Fruit fly (Drosophila melanogaster) whole organism, prepupa: ENCODE measurements around the gene CG31176.

Experiments
- Blimp-1 ChIP-seq: fragments of 200-800 bp; sonication (Bioruptor generic); optimal IDR thresholded peaks from 3 replicates; lab custom pipeline; 2017; ENCODE audit warnings: missing biosample characterization, missing genetic modification characterization, mild to moderate bottlenecking, moderate library complexity, missing genetic modification reagents
- CG10631 ChIP-seq: fragments of 200-800 bp; sonication (Bioruptor generic); optimal IDR thresholded peaks from 2 replicates; lab custom pipeline; 2016; ENCODE audit warnings: missing biosample characterization, missing genetic modification characterization
- CG10669 ChIP-seq: fragments of 200-800 bp; sonication (Bioruptor generic); optimal IDR thresholded peaks from 3 replicates; lab custom pipeline; 2018; ENCODE audit warnings: missing biosample characterization, mild to moderate bottlenecking, missing genetic modification characterization, moderate library complexity
- CG11762 ChIP-seq: fragments of 200-800 bp; sonication (Bioruptor generic); optimal IDR thresholded peaks from 3 replicates; lab custom pipeline; 2016; ENCODE audit warnings: missing biosample characterization, missing genetic modification characterization; ENCODE audit not compliant: insufficient read depth
- CG11902 ChIP-seq: fragments of 200-800 bp; sonication (Bioruptor generic); optimal IDR thresholded peaks from 3 replicates; lab custom pipeline; 2016; ENCODE audit warnings: missing biosample characterization, missing genetic modification characterization
- CG1621 ChIP-seq: fragments of 200-800 bp; sonication (Bioruptor generic); optimal IDR thresholded peaks from 3 replicates; lab custom pipeline; 2018; ENCODE audit warnings: missing biosample characterization, mild to moderate bottlenecking, missing genetic modification characterization
- CG31627 ChIP-seq: fragments of 200-800 bp; sonication (Bioruptor generic); optimal IDR thresholded peaks from 3 replicates; lab custom pipeline; 2016; ENCODE audit warnings: missing biosample characterization, missing genetic modification characterization
- CG32006 ChIP-seq: fragments of 200-800 bp; sonication (Bioruptor generic); optimal IDR thresholded peaks from 3 replicates; lab custom pipeline; 2017; ENCODE audit warnings: missing biosample characterization, mild to moderate bottlenecking, missing genetic modification characterization
- CG34406 ChIP-seq: fragments of 200-800 bp; sonication (Bioruptor generic); optimal IDR thresholded peaks from 3 replicates; lab custom pipeline; 2016; ENCODE audit warnings: missing biosample characterization, missing genetic modification characterization
- CG3919 ChIP-seq: fragments of 200-800 bp; sonication (Bioruptor generic); optimal IDR thresholded peaks from 3 replicates; lab custom pipeline; 2016; ENCODE audit warnings: missing biosample characterization, missing genetic modification characterization
- CG4318 ChIP-seq: fragments of 200-800 bp; sonication (Bioruptor generic); optimal IDR thresholded peaks from 3 replicates; lab custom pipeline; 2017; ENCODE audit warnings: missing biosample characterization, mild to moderate bottlenecking, missing genetic modification characterization
- CG6163 ChIP-seq: fragments of 200-800 bp; sonication (Bioruptor generic); IDR thresholded peaks from 3 replicates; pipeline ENCODE4 v1.3.6; 2022; ENCODE audit warnings: missing biosample characterization, missing genetic modification characterization
- CG6792 ChIP-seq: fragments of 200-800 bp; sonication (Bioruptor generic); optimal IDR thresholded peaks from 3 replicates; lab custom pipeline; 2016; ENCODE audit warnings: missing biosample characterization, missing genetic modification characterization
- CG6808 ChIP-seq: fragments of 200-800 bp; sonication (Bioruptor generic); optimal IDR thresholded peaks from 3 replicates; lab custom pipeline; 2017; ENCODE audit warnings: missing biosample characterization, missing genetic modification characterization, mild to moderate bottlenecking, moderate library complexity, missing genetic modification reagents
- CG6854 ChIP-seq: fragments of 200-800 bp; sonication (Bioruptor generic); optimal IDR thresholded peaks from 2 replicates; lab custom pipeline; 2017; ENCODE audit warnings: missing biosample characterization, mild to moderate bottlenecking, missing genetic modification characterization
- CG8119 ChIP-seq: fragments of 200-800 bp; sonication (Bioruptor generic); IDR thresholded peaks from 3 replicates; pipeline ENCODE4 v1.3.6; 2022; ENCODE audit warnings: missing biosample characterization, missing genetic modification characterization
- CG8632 ChIP-seq: fragments of 200-800 bp; sonication (Bioruptor generic); optimal IDR thresholded peaks from 3 replicates; lab custom pipeline; 2016; ENCODE audit warnings: missing biosample characterization, missing genetic modification characterization
- CG9139 ChIP-seq: fragments of 200-800 bp; sonication (Bioruptor generic); optimal IDR thresholded peaks from 3 replicates; lab custom pipeline; 2017; ENCODE audit warnings: missing biosample characterization, mild to moderate bottlenecking, missing genetic modification characterization
- Eip75B ChIP-seq: fragments of 200-800 bp; sonication (Bioruptor generic); optimal IDR thresholded peaks from 3 replicates; lab custom pipeline; 2016; ENCODE audit warnings: missing biosample characterization, missing genetic modification characterization
- Eip78C ChIP-seq: fragments of 200-800 bp; sonication (Bioruptor generic); peaks from one replicate; lab custom pipeline; 2016; ENCODE audit warnings: missing biosample characterization, missing genetic modification characterization
- Eip93F ChIP-seq: fragments of 200-800 bp; sonication (Bioruptor generic); optimal IDR thresholded peaks from 2 replicates; lab custom pipeline; 2016; ENCODE audit warnings: missing biosample characterization, mild to moderate bottlenecking, missing genetic modification characterization
- Ets21C ChIP-seq: fragments of 200-800 bp; sonication (Bioruptor generic); optimal IDR thresholded peaks from 3 replicates; lab custom pipeline; 2016; ENCODE audit warnings: missing biosample characterization, missing genetic modification characterization
- Ets96B ChIP-seq: fragments of 200-800 bp; optimal IDR thresholded peaks from 2 replicates; lab custom pipeline; 2019; ENCODE audit warnings: missing biosample characterization, mild to moderate bottlenecking, missing genetic modification characterization, moderate library complexity
- Gug ChIP-seq: fragments of 200-800 bp; sonication (Bioruptor generic); IDR thresholded peaks from 2 replicates; pipeline ENCODE4 v1.3.6; 2022; ENCODE audit warnings: missing biosample characterization, missing genetic modification characterization
- Hr38 ChIP-seq: sonication (Bioruptor generic); optimal IDR thresholded peaks from 2 replicates; lab custom pipeline; 2016; ENCODE audit warnings: missing biosample characterization, missing genetic modification characterization
- Hr39 ChIP-seq: fragments of 200-800 bp; sonication (Bioruptor generic); optimal IDR thresholded peaks from 2 replicates; lab custom pipeline; 2016; ENCODE audit warnings: missing biosample characterization, missing genetic modification characterization
- Hr4 ChIP-seq: fragments of 200-800 bp; sonication (Bioruptor generic); optimal IDR thresholded peaks from 3 replicates; lab custom pipeline; 2016; ENCODE audit warnings: missing biosample characterization, missing genetic modification characterization
- Met ChIP-seq: fragments of 200-800 bp; sonication (Bioruptor generic); optimal IDR thresholded peaks from 3 replicates; lab custom pipeline; 2016; ENCODE audit warnings: missing biosample characterization, missing genetic modification characterization
- OdsH ChIP-seq: fragments of 200-800 bp; sonication (Bioruptor generic); optimal IDR thresholded peaks from 3 replicates; lab custom pipeline; 2016; ENCODE audit warnings: missing biosample characterization, missing genetic modification characterization
- Smox ChIP-seq: fragments of 200-800 bp; sonication (Bioruptor generic); optimal IDR thresholded peaks from 3 replicates; lab custom pipeline; 2016; ENCODE audit warnings: missing biosample characterization, missing genetic modification characterization
- Sox102F ChIP-seq: fragments of 200-800 bp; sonication (Bioruptor generic); optimal IDR thresholded peaks from 2 replicates; lab custom pipeline; 2016; ENCODE audit warnings: missing biosample characterization, mild to moderate bottlenecking, missing genetic modification characterization
- Sox14 ChIP-seq: fragments of 200-800 bp; sonication (Bioruptor generic); optimal IDR thresholded peaks from 3 replicates; lab custom pipeline; 2016; ENCODE audit warnings: missing biosample characterization, missing genetic modification characterization
- Sox15 ChIP-seq: fragments of 200-800 bp; sonication (Bioruptor generic); optimal IDR thresholded peaks from 3 replicates; lab custom pipeline; 2016; ENCODE audit warnings: missing biosample characterization, missing genetic modification characterization
- achi ChIP-seq: fragments of 200-800 bp; sonication (Bioruptor generic); optimal IDR thresholded peaks from 3 replicates; lab custom pipeline; 2016; ENCODE audit warnings: missing biosample characterization, missing genetic modification characterization
- acj6 ChIP-seq: fragments of 200-800 bp; sonication (Bioruptor generic); optimal IDR thresholded peaks from 3 replicates; lab custom pipeline; 2016; ENCODE audit warnings: missing biosample characterization, missing genetic modification characterization
- cyc ChIP-seq: fragments of 200-800 bp; sonication (Bioruptor generic); optimal IDR thresholded peaks from 3 replicates; lab custom pipeline; 2016; ENCODE audit warnings: missing biosample characterization, missing genetic modification characterization
- dac ChIP-seq: fragments of 200-800 bp; sonication (Bioruptor generic); optimal IDR thresholded peaks from 2 replicates; lab custom pipeline; 2017; ENCODE audit warnings: missing biosample characterization, mild to moderate bottlenecking, missing genetic modification characterization
- dsx ChIP-seq: fragments of 200-800 bp; optimal IDR thresholded peaks from 3 replicates; lab custom pipeline; 2019; ENCODE audit warnings: missing biosample characterization, mild to moderate bottlenecking, missing genetic modification characterization, moderate library complexity; ENCODE audit not compliant: poor library complexity, severe bottlenecking
- fd59A ChIP-seq: fragments of 200-800 bp; sonication (Bioruptor generic); optimal IDR thresholded peaks from 2 replicates; lab custom pipeline; 2017; ENCODE audit warnings: missing biosample characterization, mild to moderate bottlenecking, missing genetic modification characterization, missing genetic modification reagents
- fd85E ChIP-seq: fragments of 200-800 bp; sonication (Bioruptor generic); optimal IDR thresholded peaks from 3 replicates; lab custom pipeline; 2016; ENCODE audit warnings: missing biosample characterization, missing genetic modification characterization
- lz ChIP-seq: fragments of 200-800 bp; sonication (Bioruptor generic); optimal IDR thresholded peaks from 3 replicates; lab custom pipeline; 2016; ENCODE audit warnings: missing biosample characterization, missing genetic modification characterization
- net ChIP-seq: fragments of 200-800 bp; sonication (Bioruptor generic); optimal IDR thresholded peaks from 3 replicates; lab custom pipeline; 2016; ENCODE audit warnings: missing biosample characterization, missing genetic modification characterization
- pdm3 ChIP-seq: fragments of 200-800 bp; sonication (Bioruptor generic); optimal IDR thresholded peaks from 3 replicates; lab custom pipeline; 2016; ENCODE audit warnings: missing biosample characterization, missing genetic modification characterization
- salr ChIP-seq, 2 experiments: fragments of 200-800 bp; sonication (Bioruptor generic); optimal IDR thresholded peaks; 3 replicates each; lab custom pipeline; 2016 to 2018; ENCODE audit warnings: missing biosample characterization in 2 of 2, missing genetic modification characterization in 2 of 2, mild to moderate bottlenecking in 1 of 2
- ss ChIP-seq, 2 experiments: fragments of 200-800 bp; sonication (Bioruptor generic); optimal IDR thresholded peaks; 2 replicates in 1 of 2; 3 replicates in 1 of 2; lab custom pipeline; 2017 to 2018; ENCODE audit warnings: mild to moderate bottlenecking in 2 of 2, missing biosample characterization in 2 of 2, missing genetic modification characterization in 2 of 2, moderate library complexity in 1 of 2
- svp ChIP-seq: fragments of 200-800 bp; sonication (Bioruptor generic); peaks from one replicate; lab custom pipeline; 2016; ENCODE audit warnings: missing biosample characterization, missing genetic modification characterization
- topi ChIP-seq: fragments of 200-800 bp; sonication (Bioruptor generic); optimal IDR thresholded peaks from 3 replicates; lab custom pipeline; 2016; ENCODE audit warnings: missing biosample characterization, missing genetic modification characterization
- vri ChIP-seq: fragments of 200-800 bp; sonication (Bioruptor generic); optimal IDR thresholded peaks from 3 replicates; lab custom pipeline; 2016; ENCODE audit warnings: missing biosample characterization, mild to moderate bottlenecking, missing genetic modification characterization

Gene CG31176

dm6 chr3R:21642301-21642700 lies 77.2 kb downstream of the CG31176 start:
- peak; percentile 50 for TF ChIP-seq Eip78C
- no peak for TF ChIP-seq acj6 (GFP tag; lab: Kevin White, UChicago)
- TF ChIP-seq CG6163, result 0 out of 3 replicates have a peak, but pooled peaks have one; percentile 24
- no peak for TF ChIP-seq CG6792 (GFP tag; lab: Kevin White, UChicago)
- TF ChIP-seq, all 60 proteins: peak for 2

DNA sequence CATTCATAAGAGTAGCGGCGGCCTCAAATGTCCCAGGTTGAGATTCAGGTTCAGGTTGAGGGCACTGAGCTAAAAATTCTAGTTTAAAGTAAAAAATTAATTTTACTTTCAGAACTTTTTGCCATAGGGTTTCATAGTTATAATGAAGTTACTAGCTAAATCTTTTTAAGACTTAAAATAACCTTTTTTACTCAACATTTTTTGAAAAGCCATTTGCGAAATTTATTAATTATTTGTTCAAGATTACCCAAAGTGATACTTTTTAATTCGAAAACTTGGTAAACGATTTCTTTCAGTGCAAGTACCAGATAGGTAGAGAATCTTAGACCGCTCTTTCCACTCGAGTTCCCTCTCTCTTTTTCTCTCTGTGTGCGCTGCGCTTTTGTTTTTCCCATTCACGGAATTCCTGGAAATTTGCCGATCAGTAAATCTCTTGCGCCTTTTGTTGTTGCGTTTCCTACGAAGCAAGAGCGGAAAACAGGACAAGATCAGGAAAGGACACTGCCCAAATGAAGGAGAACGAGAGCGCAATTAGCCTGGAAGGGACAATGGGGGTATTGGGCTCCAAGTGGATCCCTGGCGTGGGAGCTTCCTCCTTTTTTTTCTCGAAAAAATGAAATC lies 77.8 kb downstream of the CG31176 start:
- TF ChIP-seq Met, result peak; percentile 91
- TF ChIP-seq Sox14 (GFP tag; lab: Kevin White, UChicago), result peak; percentile 89
- TF ChIP-seq topi (GFP tag; lab: Kevin White, UChicago), result peak; percentile 92
- peak; percentile 82 for TF ChIP-seq CG11762 (GFP tag; lab: Kevin White, UChicago)
- peak; percentile 58 for TF ChIP-seq Gug (GFP tag; lab: Robert Waterston, UW)
- TF ChIP-seq CG6792 (GFP tag; lab: Kevin White, UChicago), result peak; percentile 88
- TF ChIP-seq Hr39 (GFP tag; lab: Kevin White, UChicago), result peak; percentile 79
- TF ChIP-seq Sox15 (GFP tag; lab: Kevin White, UChicago), result peak; percentile 74
- no peak for TF ChIP-seq dac (GFP tag; lab: Kevin White, UChicago)
- TF ChIP-seq CG9139 (GFP tag; lab: Kevin White, UChicago), result peak; percentile 88
- peak; percentile 73 for TF ChIP-seq CG1621 (tag; lab: Kevin White, UChicago)
- peak; percentile 86 for TF ChIP-seq CG8632 (GFP tag; lab: Kevin White, UChicago)
- TF ChIP-seq CG6808 (GFP tag; lab: Kevin White, UChicago), result peak; percentile 94
- peak; percentile 93 for TF ChIP-seq CG3919 (GFP tag; lab: Kevin White, UChicago)
- peak; percentile 66 for TF ChIP-seq Hr4 (GFP tag; lab: Kevin White, UChicago)
- TF ChIP-seq pdm3, result peak; percentile 88
- peak; percentile 99 for TF ChIP-seq Eip78C
- TF ChIP-seq CG10669 (GFP tag; lab: Kevin White, UChicago), result peak; percentile 89
- peak; percentile 97 for TF ChIP-seq svp
- peak; percentile 43 for TF ChIP-seq CG4318 (GFP tag; lab: Kevin White, UChicago)
- peak; percentile 90 for TF ChIP-seq CG34406 (GFP tag; lab: Kevin White, UChicago)
- TF ChIP-seq OdsH (GFP tag; lab: Kevin White, UChicago), result peak; percentile 91
- TF ChIP-seq CG8119 (GFP tag; lab: Robert Waterston, UW), result peak; percentile 84
- peak; percentile 75 for TF ChIP-seq Ets21C (GFP tag; lab: Kevin White, UChicago)
- TF ChIP-seq Smox, result peak; percentile 84
- peak; percentile 78 for TF ChIP-seq CG32006 (GFP tag; lab: Kevin White, UChicago)
- peak; percentile 73 for TF ChIP-seq vri (GFP tag; lab: Kevin White, UChicago)
- TF ChIP-seq Hr38 (GFP tag; lab: Kevin White, UChicago), result no peak
- peak; percentile 89 for TF ChIP-seq fd59A (GFP tag; lab: Kevin White, UChicago)
- peak; percentile 84 for TF ChIP-seq CG31627
- TF ChIP-seq achi (GFP tag; lab: Kevin White, UChicago), result peak; percentile 91
- peak; percentile 54 for TF ChIP-seq fd85E (GFP tag; lab: Kevin White, UChicago)
- TF ChIP-seq ss (GFP tag; optimal IDR thresholded peaks at IDR 0.05; lab: Kevin White, UChicago), result peak; percentile 92 to 94
- peak; percentile 87 for TF ChIP-seq net (GFP tag; lab: Kevin White, UChicago)
- peak; percentile 93 for TF ChIP-seq dsx (GFP tag; lab: Kevin White, UChicago)
- TF ChIP-seq lz (GFP tag; lab: Kevin White, UChicago), result peak; percentile 88
- peak; percentile 86 for TF ChIP-seq Sox102F
- TF ChIP-seq Ets96B (tag; lab: Kevin White, UChicago), result peak; percentile 92
- peak; percentile 77; the same call in 2 of the 3 replicates for TF ChIP-seq CG6163
- TF ChIP-seq CG11902 (GFP tag; lab: Kevin White, UChicago), result peak; percentile 79
- TF ChIP-seq salr (GFP tag; optimal IDR thresholded peaks at IDR 0.05; lab: Kevin White, UChicago), result peak; percentile 63 to 86
- TF ChIP-seq Eip75B (GFP tag; lab: Kevin White, UChicago), result peak; percentile 93
- TF ChIP-seq Blimp-1 (GFP tag; lab: Kevin White, UChicago), result peak; percentile 67
- TF ChIP-seq cyc (GFP tag; lab: Kevin White, UChicago), result peak; percentile 85
- TF ChIP-seq CG10631 (GFP tag; lab: Kevin White, UChicago), result peak; percentile 89
- peak; percentile 89 for TF ChIP-seq acj6 (GFP tag; lab: Kevin White, UChicago)
- peak; percentile 69 for TF ChIP-seq CG6854 (GFP tag; lab: Kevin White, UChicago)
- TF ChIP-seq Eip93F (GFP tag; lab: Kevin White, UChicago), result peak; percentile 40
